Worm (Caenorhabditis elegans): ENCODE data around the gene ZK180.8.

Gene ZK180.8

DNA sequence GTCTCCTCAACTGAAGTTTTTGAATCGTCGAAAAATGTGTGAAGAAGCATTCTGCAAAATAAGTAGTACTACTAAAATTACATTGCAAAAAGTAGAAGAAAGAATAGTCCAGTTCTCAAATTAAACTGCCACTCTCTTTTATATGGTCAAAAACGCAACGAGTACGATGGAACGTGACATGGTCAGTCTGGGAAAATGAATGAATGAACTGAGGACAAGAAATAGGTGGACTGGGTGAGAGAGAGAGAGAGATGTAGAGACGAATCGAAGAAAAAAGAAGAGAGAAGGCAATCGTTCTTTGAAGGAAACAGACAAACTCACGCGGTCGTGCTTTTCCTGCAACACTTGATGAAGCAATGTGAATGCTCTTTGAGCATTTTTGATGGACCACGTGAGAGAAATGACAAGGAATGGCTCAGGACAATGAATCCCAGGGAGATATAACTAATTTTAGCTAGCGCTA lies 34.5 kb downstream of the ZK180.8 start, which contains the start of gene M01H9.3:
Gene M01H9.3, minus strand, starts transcription at position 51 of the 463 bp plus-strand sequence.
- no peak for TF ChIP-seq F13C5.2 (tag; optimal IDR thresholded peaks at IDR 0.05)
- no peak for TF ChIP-seq hnd-1 (tag; optimal IDR thresholded peaks at IDR 0.05)
- no peak for TF ChIP-seq flt-1 (GFP tag; IDR thresholded peaks at IDR 0.05)
- no peak for TF ChIP-seq hmbx-1 (tag; optimal IDR thresholded peaks at IDR 0.05)
- no peak for TF ChIP-seq scrt-1 (GFP tag; IDR thresholded peaks at IDR 0.05)
- TF ChIP-seq ets-7 (tag; optimal IDR thresholded peaks at IDR 0.05) = no peak
- TF ChIP-seq sea-1 (GFP tag; conservative IDR thresholded peaks at IDR 0.05) = no peak
- no peak for TF ChIP-seq tbx-11 (GFP tag; IDR thresholded peaks at IDR 0.05)

DNA sequence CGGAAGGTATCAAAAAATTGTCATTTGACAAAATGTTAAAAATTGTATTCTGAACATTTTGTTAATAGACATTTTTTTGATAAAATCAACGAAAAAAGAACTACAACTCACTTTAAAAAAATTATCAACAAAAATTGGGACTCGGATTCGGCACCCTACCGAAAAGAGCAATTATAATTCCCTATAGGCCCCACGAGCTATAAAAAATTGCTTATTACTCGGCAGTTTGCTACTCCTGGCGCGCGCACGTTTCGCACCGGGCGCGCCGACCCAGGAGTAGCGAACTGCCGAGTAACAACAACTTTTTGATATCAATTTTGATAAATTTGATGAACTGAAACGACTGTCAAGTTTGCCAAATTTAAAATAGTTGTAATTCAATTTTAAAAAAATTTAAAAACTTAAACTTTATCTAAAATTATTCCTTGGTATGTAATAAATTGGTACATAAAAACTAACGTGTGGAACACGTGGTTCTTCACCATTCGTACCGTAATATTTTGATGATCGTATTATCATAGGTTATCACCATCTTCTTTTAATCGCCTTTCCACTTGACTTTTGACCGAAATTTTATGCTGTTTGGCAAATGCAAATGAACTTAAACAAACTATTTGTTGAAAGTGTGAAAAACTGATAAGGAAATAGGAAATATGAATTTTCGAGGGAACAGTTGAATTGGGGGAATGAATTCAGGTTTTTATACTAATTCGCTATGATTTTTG lies 36.0 kb downstream of the ZK180.8 start:
- TF ChIP-seq hmbx-1 (tag; optimal IDR thresholded peaks at IDR 0.05) = no peak
- TF ChIP-seq scrt-1 (GFP tag; IDR thresholded peaks at IDR 0.05) = no peak
- TF ChIP-seq aly-1 (tag; optimal IDR thresholded peaks at IDR 0.05) = no peak
- no peak for TF ChIP-seq pes-1 (GFP tag; IDR thresholded peaks at IDR 0.05)
- TF ChIP-seq sea-1 (GFP tag; conservative IDR thresholded peaks at IDR 0.05) = no peak
- TF ChIP-seq ceh-13 (GFP tag; optimal IDR thresholded peaks at IDR 0.05) = no peak
- no peak for TF ChIP-seq flt-1 (GFP tag; IDR thresholded peaks at IDR 0.05)
- no peak for TF ChIP-seq tbx-11 (GFP tag; IDR thresholded peaks at IDR 0.05)
- TF ChIP-seq ets-7 (tag; optimal IDR thresholded peaks at IDR 0.05) = no peak
- no peak for TF ChIP-seq tra-4 (tag; optimal IDR thresholded peaks at IDR 0.05)
- TF ChIP-seq hnd-1 (tag; optimal IDR thresholded peaks at IDR 0.05) = no peak
- TF ChIP-seq tbx-37 (GFP tag; conservative IDR thresholded peaks at IDR 0.05) = no peak
- no peak for TF ChIP-seq ceh-36 (tag; optimal IDR thresholded peaks at IDR 0.05)
- TF ChIP-seq ama-1 (optimal IDR thresholded peaks at IDR 0.05) = no peak
- no peak for TF ChIP-seq hmg-4 (GFP tag; optimal IDR thresholded peaks at IDR 0.05)
- no peak for TF ChIP-seq B0310.2 (tag; optimal IDR thresholded peaks at IDR 0.05)
- TF ChIP-seq F13C5.2 (tag; optimal IDR thresholded peaks at IDR 0.05) = no peak

DNA sequence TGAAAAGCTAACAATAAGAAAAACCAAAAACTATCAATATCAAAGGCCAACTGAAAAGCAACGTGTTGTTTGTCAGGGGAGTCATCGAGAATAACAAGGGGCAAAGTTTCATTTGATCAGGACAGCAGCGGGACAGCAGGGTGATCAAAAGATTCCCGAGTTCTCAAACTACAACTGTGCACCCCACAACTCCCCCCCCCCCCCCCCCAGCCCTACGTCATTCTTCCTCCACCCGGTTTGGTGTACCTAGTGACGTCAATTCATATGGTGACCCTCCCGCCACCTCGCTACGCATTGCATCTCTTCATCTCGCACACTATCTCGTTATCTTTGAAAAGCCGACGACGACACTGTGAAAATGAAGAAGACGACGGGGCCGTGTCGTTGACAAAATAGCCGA lies 37.8 kb downstream of the ZK180.8 start:
- no peak for TF ChIP-seq hmbx-1 (tag; optimal IDR thresholded peaks at IDR 0.05)
- TF ChIP-seq sea-1 (GFP tag; conservative IDR thresholded peaks at IDR 0.05) = no peak
- no peak for TF ChIP-seq hmg-4 (GFP tag; optimal IDR thresholded peaks at IDR 0.05)
- TF ChIP-seq scrt-1 (GFP tag; IDR thresholded peaks at IDR 0.05) = no peak
- no peak for TF ChIP-seq ets-7 (tag; optimal IDR thresholded peaks at IDR 0.05)
- no peak for TF ChIP-seq F13C5.2 (tag; optimal IDR thresholded peaks at IDR 0.05)
- no peak for TF ChIP-seq ama-1 (optimal IDR thresholded peaks at IDR 0.05)
- no peak for TF ChIP-seq aly-1 (tag; optimal IDR thresholded peaks at IDR 0.05)
- no peak for TF ChIP-seq tbx-11 (GFP tag; IDR thresholded peaks at IDR 0.05)
- no peak for TF ChIP-seq ceh-36 (tag; optimal IDR thresholded peaks at IDR 0.05)

DNA sequence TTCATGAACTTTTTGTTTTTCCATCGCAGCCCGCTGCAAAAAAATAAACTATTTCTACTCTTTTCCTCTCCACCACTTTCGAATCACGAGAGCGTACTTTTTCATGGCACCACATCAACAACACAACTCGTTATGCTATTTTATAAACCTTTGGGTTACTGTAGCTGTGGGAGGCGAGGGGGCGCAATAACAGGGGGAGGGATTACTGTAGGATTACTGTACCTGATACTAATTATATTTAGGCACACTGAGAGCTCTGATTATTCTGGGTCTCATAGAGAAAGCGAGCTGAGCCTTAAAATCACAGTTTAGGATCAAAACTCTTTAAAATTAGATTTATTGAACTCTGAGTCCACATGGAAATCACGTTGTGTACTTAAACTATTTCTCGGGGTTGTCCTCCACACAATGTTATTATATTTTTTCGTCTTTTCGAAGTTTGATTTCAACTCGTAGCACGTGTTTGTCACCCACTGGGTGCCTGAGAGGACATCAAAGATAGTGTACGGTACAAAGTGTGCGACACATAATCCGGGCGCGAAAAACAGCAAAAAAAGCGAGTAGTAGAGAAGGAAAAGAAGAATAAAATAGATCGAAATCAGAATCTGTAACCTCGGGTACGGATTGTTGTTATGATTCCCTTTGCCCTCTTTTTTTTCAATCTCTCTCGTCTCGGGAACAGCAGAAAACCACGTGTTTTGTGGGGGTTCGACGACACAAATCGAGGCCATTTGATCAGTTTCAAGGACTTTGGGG lies 38.9 kb downstream of the ZK180.8 start:
- TF ChIP-seq tra-4 (tag; optimal IDR thresholded peaks at IDR 0.05) = no peak
- TF ChIP-seq sea-1 (GFP tag; conservative IDR thresholded peaks at IDR 0.05) = no peak

DNA sequence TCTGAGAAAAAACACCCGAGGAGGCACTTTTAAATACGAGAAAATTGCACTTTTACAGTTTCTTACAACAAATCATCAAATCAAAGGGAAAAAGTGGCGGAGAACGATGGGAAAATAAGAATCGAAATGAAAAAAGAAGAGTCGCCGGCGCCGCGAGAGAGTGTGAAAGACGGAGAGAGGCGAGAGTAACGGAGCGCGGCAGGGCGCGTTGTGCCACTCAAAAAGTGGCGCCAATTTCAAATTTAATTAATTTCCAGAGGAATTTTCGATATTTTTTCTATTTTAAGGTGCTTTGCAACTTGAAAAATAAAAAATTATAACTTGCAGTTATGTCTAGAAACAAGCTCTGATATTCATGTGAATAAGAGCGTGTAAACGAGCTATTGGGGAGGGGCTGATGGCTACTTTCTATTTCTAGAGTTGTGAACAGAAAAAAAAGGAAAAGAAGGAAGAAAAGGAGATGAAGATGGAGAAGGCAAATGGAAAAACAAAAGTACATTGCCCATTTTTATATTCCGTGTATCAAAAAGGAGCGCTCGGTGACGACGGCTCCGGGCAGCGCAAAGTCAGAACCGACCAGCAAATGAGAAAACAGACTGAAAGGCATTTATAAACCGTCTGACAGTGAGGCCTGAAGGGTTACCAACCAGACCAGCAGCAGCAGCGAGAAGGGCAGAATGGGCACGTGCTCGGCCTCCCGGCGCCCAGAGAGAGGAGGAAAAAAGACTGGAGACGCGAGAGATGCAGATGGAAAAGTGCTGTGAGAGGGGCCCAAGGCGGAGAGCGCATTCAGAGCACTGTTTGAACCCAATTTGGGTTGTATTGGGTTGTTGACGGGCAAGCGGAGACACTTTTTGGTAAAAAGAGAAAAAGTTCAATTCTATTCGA lies 40.4 kb downstream of the ZK180.8 start:
- TF ChIP-seq B0310.2 (tag; optimal IDR thresholded peaks at IDR 0.05) (no peak), scrt-1 (GFP tag; IDR thresholded peaks at IDR 0.05) (no peak), ceh-36 (tag; optimal IDR thresholded peaks at IDR 0.05) (no peak), pes-1 (GFP tag; IDR thresholded peaks at IDR 0.05) (no peak), flt-1 (GFP tag; IDR thresholded peaks at IDR 0.05) (no peak), ceh-13 (GFP tag; optimal IDR thresholded peaks at IDR 0.05) (no peak), hmg-4 (GFP tag; optimal IDR thresholded peaks at IDR 0.05) (no peak), tbx-11 (GFP tag; IDR thresholded peaks at IDR 0.05) (no peak), aly-1 (tag; optimal IDR thresholded peaks at IDR 0.05) (no peak), tbx-37 (GFP tag; conservative IDR thresholded peaks at IDR 0.05) (no peak), ama-1 (optimal IDR thresholded peaks at IDR 0.05) (no peak)

DNA sequence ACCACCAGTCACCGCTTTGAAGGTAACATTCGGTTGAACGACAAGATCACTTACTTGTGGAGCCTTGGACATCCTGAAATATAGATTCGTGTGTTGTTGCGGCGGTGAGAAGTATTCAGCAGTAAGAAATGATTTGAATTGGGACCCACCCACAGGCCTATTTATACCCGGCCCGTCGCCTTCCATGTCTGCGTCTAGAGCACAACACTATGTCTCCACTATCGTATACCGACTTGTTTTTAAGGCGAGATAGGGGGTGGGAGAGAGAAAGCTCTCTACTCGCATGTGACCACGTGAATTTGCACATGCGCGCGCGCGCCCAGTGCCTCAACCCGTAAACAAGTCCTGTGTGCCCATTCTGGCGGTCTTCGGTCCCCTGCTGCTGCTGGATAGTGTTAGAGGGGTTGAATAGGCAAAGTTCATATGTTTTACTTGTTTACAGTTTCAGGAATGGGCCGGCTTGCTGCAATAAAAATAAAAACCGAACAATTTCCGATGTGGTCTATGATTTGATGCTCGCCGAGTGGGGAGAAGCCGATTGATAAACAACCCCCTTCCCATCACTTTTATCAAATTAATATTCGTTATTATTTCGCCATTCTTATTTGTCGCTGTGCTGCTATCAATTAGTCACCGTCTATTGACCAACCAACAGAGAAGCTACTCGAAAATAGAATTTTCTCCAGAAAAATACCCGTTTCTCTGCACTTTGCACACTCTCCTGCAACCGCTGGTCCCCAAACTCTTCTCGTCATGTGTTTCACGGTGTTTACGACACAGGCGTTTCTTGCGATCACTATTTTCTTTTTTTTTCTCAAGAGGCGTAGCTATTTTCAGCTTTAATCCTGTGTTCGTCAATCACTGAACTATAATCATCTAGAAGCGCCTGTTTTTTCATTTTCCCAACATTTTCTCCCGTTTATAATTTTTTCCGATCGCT lies 41.5 kb downstream of the ZK180.8 start:
- TF ChIP-seq F13C5.2 (tag; optimal IDR thresholded peaks at IDR 0.05) = no peak
- TF ChIP-seq tbx-11 (GFP tag; IDR thresholded peaks at IDR 0.05) = no peak
- TF ChIP-seq hmbx-1 (tag; optimal IDR thresholded peaks at IDR 0.05) = no peak
- TF ChIP-seq ets-7 (tag; optimal IDR thresholded peaks at IDR 0.05) = no peak
- no peak for TF ChIP-seq B0310.2 (tag; optimal IDR thresholded peaks at IDR 0.05)
- no peak for TF ChIP-seq pes-1 (GFP tag; IDR thresholded peaks at IDR 0.05)
- no peak for TF ChIP-seq scrt-1 (GFP tag; IDR thresholded peaks at IDR 0.05)
- TF ChIP-seq ama-1 (optimal IDR thresholded peaks at IDR 0.05) = no peak
- TF ChIP-seq hnd-1 (tag; optimal IDR thresholded peaks at IDR 0.05) = no peak
- TF ChIP-seq flt-1 (GFP tag; IDR thresholded peaks at IDR 0.05) = no peak
- no peak for TF ChIP-seq hmg-4 (GFP tag; optimal IDR thresholded peaks at IDR 0.05)
- no peak for TF ChIP-seq ceh-13 (GFP tag; optimal IDR thresholded peaks at IDR 0.05)
- TF ChIP-seq tbx-37 (GFP tag; conservative IDR thresholded peaks at IDR 0.05) = no peak
- no peak for TF ChIP-seq sea-1 (GFP tag; conservative IDR thresholded peaks at IDR 0.05)
- no peak for TF ChIP-seq tra-4 (tag; optimal IDR thresholded peaks at IDR 0.05)

Data from whole organism, early embryonic.